Worm (Caenorhabditis elegans): ENCODE results near the gene immt-2.

Gene immt-2

DNA sequence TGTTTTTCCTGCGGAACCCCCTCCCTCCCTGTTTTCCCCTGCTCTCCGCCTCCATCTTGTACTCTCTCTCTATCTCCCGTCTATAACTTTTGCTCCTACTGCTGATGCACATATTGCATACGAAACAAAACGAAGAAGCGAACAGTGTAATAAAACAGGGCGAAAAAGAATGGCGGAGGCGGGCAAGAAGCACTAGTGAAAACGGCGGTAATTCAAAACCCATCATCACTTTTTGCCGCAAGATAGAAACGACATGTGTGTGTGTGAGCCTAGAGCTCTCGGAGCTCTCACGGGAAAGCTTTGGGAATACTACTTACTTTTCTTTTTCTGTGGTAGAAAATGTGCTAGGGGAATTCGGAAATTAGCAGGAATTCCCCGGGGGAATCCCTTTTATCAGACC is 47.0 kb downstream of the immt-2 start:
- TF ChIP-seq nhr-23 (tag; optimal IDR thresholded peaks at IDR 0.05) (no peak), sma-9 (GFP tag; optimal IDR thresholded peaks at IDR 0.05) (no peak), sma-9 (tag; optimal IDR thresholded peaks at IDR 0.05) (no peak), nhr-237 (tag; optimal IDR thresholded peaks at IDR 0.05) (no peak), lsy-2 (tag; optimal IDR thresholded peaks at IDR 0.05) (no peak), Y55F3AM.14 (GFP tag; optimal IDR thresholded peaks at IDR 0.05) (no peak), lin-39 (tag; optimal IDR thresholded peaks at IDR 0.05) (no peak), blmp-1 (tag; optimal IDR thresholded peaks at IDR 0.05; ENCODE audit: insufficient read depth) (no peak), snpc-4 (tag; optimal IDR thresholded peaks at IDR 0.05) (no peak), F13H6.1 (tag; optimal IDR thresholded peaks at IDR 0.05) (no peak), nhr-6 (tag; optimal IDR thresholded peaks at IDR 0.05) (no peak), R02D3.7 (tag; optimal IDR thresholded peaks at IDR 0.05) (no peak), nhr-77 (tag; optimal IDR thresholded peaks at IDR 0.05) (no peak), mdl-1 (tag; optimal IDR thresholded peaks at IDR 0.05) (no peak), mbf-1 (tag; optimal IDR thresholded peaks at IDR 0.05) (no peak), fos-1 (tag; optimal IDR thresholded peaks at IDR 0.05) (no peak), elt-1 (tag; optimal IDR thresholded peaks at IDR 0.05) (no peak), peb-1 (tag; optimal IDR thresholded peaks at IDR 0.05) (no peak), ztf-4 (tag; optimal IDR thresholded peaks at IDR 0.05) (no peak)

DNA sequence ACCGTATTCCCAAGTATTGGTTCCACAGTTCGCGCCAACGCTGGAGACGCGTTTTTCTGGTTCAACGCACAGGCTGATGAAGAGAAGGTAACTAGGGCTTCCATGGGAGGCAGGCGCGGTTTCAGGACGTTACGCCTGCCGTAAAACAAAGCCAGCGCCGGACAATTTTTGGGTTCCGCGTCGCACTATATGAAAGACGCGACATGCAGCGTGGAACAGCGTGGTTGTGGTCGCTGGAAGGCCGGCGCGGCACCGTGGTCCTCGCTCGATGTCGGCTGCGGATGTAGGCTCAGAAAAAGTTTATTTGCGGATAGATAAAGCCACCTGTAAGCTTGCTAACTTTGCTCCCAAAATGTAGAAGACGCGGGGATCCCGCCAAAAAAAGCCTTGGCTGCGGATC is 49.4 kb downstream of the immt-2 start:
- no peak for TF ChIP-seq aly-2 (tag; optimal IDR thresholded peaks at IDR 0.05)
- no peak for TF ChIP-seq mab-5 (tag; optimal IDR thresholded peaks at IDR 0.05)
- TF ChIP-seq mdl-1 (tag; optimal IDR thresholded peaks at IDR 0.05): no peak
- TF ChIP-seq unc-62 (GFP tag; optimal IDR thresholded peaks at IDR 0.05): no peak
- no peak for TF ChIP-seq elt-3 (tag; optimal IDR thresholded peaks at IDR 0.05)
- TF ChIP-seq ZK546.5 (tag; optimal IDR thresholded peaks at IDR 0.05): no peak
- TF ChIP-seq dmd-4 (tag; optimal IDR thresholded peaks at IDR 0.05): no peak
- TF ChIP-seq sma-9 (GFP tag; optimal IDR thresholded peaks at IDR 0.05): no peak
- no peak for TF ChIP-seq sma-9 (tag; optimal IDR thresholded peaks at IDR 0.05)
- no peak for TF ChIP-seq gmeb-1 (tag; optimal IDR thresholded peaks at IDR 0.05)
- TF ChIP-seq unc-55 (GFP tag; optimal IDR thresholded peaks at IDR 0.05): no peak
- no peak for TF ChIP-seq ztf-1 (GFP tag; conservative IDR thresholded peaks at IDR 0.05)
- TF ChIP-seq ceh-16 (tag; optimal IDR thresholded peaks at IDR 0.05): no peak
- no peak for TF ChIP-seq blmp-1 (tag; optimal IDR thresholded peaks at IDR 0.05; ENCODE audit: insufficient read depth)
- no peak for TF ChIP-seq C34F6.9 (tag; optimal IDR thresholded peaks at IDR 0.05)

DNA sequence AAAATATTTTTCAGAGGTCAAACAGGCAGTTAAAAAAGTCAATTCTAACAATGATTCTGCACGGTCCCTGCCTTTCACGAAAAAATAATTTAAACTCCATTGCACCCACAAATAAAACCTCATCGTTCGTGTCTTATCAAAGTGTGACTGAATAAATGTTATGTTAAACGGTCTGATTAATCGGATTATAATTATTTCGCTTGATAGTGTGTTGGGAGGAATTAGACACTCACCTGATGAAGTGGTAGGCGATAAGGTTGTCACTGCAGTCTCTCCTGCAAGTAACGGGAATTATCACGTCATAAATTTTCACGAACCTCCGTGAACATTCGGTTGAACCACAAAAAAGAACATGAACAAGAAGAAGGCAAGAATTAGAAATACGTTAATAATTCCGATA is 51.2 kb downstream of the immt-2 start:
- TF ChIP-seq unc-62 (GFP tag; optimal IDR thresholded peaks at IDR 0.05) (no peak), unc-39 (tag; optimal IDR thresholded peaks at IDR 0.05) (no peak), ZK546.5 (tag; optimal IDR thresholded peaks at IDR 0.05) (no peak), nhr-129 (tag; optimal IDR thresholded peaks at IDR 0.05) (no peak), sma-9 (GFP tag; optimal IDR thresholded peaks at IDR 0.05) (peak; percentile 50), sma-9 (tag; optimal IDR thresholded peaks at IDR 0.05) (no peak), ztf-4 (tag; optimal IDR thresholded peaks at IDR 0.05) (no peak), mab-5 (tag; optimal IDR thresholded peaks at IDR 0.05) (no peak), fos-1 (tag; optimal IDR thresholded peaks at IDR 0.05) (peak; percentile 76), nhr-12 (tag; optimal IDR thresholded peaks at IDR 0.05) (no peak)

DNA sequence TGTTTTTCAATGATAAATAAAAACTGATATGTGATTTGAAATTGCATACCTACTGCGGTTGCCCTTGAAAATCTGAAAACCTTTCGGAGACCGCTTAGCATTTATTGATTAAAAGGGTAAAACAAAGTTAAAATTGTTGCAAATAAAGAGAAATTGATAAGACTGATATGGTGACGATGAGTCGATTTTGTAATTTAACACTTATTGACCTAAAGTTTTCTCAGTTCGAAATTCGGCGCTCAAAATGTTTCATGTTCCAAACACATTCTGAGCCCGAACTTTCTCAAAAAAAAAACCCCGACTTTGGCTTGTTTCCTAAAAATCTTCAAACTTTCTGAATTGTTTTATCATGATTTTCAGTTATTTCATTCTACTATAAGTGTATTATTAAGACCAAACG is 51.9 kb downstream of the immt-2 start, which contains the start of gene clec-40:
Gene clec-40, minus strand, starts transcription at position 101 of the 400 bp plus-strand sequence.
- TF ChIP-seq mdl-1 (tag; optimal IDR thresholded peaks at IDR 0.05) (no peak), ama-1 (optimal IDR thresholded peaks at IDR 0.05) (no peak), F13H6.1 (tag; optimal IDR thresholded peaks at IDR 0.05) (no peak), nhr-10 (tag; optimal IDR thresholded peaks at IDR 0.05) (no peak), lin-11 (tag; optimal IDR thresholded peaks at IDR 0.05) (no peak), ztf-4 (tag; optimal IDR thresholded peaks at IDR 0.05) (no peak), nhr-129 (tag; optimal IDR thresholded peaks at IDR 0.05) (no peak), aly-2 (tag; optimal IDR thresholded peaks at IDR 0.05) (no peak), ZK546.5 (tag; optimal IDR thresholded peaks at IDR 0.05) (no peak), nhr-77 (tag; optimal IDR thresholded peaks at IDR 0.05) (no peak), nhr-12 (tag; optimal IDR thresholded peaks at IDR 0.05) (no peak), lin-39 (tag; optimal IDR thresholded peaks at IDR 0.05) (no peak), mab-5 (tag; optimal IDR thresholded peaks at IDR 0.05) (no peak), sem-4 (tag; optimal IDR thresholded peaks at IDR 0.05) (no peak), crh-2 (tag; optimal IDR thresholded peaks at IDR 0.05) (no peak), lsy-2 (tag; optimal IDR thresholded peaks at IDR 0.05) (no peak), elt-3 (tag; optimal IDR thresholded peaks at IDR 0.05) (no peak), nhr-25 (tag; optimal IDR thresholded peaks at IDR 0.05) (no peak)

Measured in whole organism, L2 larva.